Worm (Caenorhabditis elegans): ENCODE results near the gene W05B10.6.

ce11 chrV:12706511-12706910, 48.5 kb upstream of the W05B10.6 start:
- TF ChIP-seq him-1 (tag; optimal IDR thresholded peaks at IDR 0.05) (no peak), W03F9.2 (tag; optimal IDR thresholded peaks at IDR 0.05) (no peak)

Measured in whole organism, L4/young adult.